Worm (Caenorhabditis elegans) whole organism, young adult: ENCODE results near the gene mbk-1.
A peak's percentile ranks its signal among the peaks of the same experiment; 100 is the strongest.

Experiments used
- B0019.2 ChIP-seq: fragments of 200-800 bp; sonication (Bioruptor generic); conservative IDR thresholded peaks from 2 replicates; pipeline ENCODE4 v1.3.6; 2022; ENCODE audit warnings: missing genetic modification reagents, missing genetic modification characterization, missing compliant biosample characterization
- B0035.1 ChIP-seq: sonication (generic microtip); optimal IDR thresholded peaks from 2 replicates; lab custom pipeline; 2016; ENCODE audit warnings: missing genetic modification characterization, mild to moderate bottlenecking, missing compliant biosample characterization, missing genotype, missing genetic modification reagents
- B0336.3 ChIP-seq: fragments of 200-800 bp; sonication (Bioruptor generic); IDR thresholded peaks from 2 replicates; pipeline ENCODE4 v1.3.6; 2022; ENCODE audit warnings: missing genetic modification characterization, missing compliant biosample characterization
- C17E4.6 ChIP-seq: fragments of 200-800 bp; sonication (Bioruptor generic); IDR thresholded peaks from 2 replicates; pipeline ENCODE4 v1.3.6; 2022; ENCODE audit warnings: missing genetic modification reagents, missing genetic modification characterization, missing compliant biosample characterization
- F37B4.10 ChIP-seq: fragments of 200-800 bp; sonication (Bioruptor generic); IDR thresholded peaks from 2 replicates; pipeline ENCODE4 v1.3.6; 2022; ENCODE audit warnings: missing genetic modification characterization, missing compliant biosample characterization
- F57C9.4 ChIP-seq: sonication (generic microtip); optimal IDR thresholded peaks from 2 replicates; lab custom pipeline; 2017; ENCODE audit warnings: mild to moderate bottlenecking, missing genetic modification characterization, missing compliant biosample characterization
- K11D2.4 ChIP-seq: fragments of 200-800 bp; sonication (Bioruptor generic); IDR thresholded peaks from 2 replicates; pipeline ENCODE4 v1.3.6; 2022; ENCODE audit warnings: missing genetic modification reagents, missing genetic modification characterization, missing compliant biosample characterization
- K12H6.12 ChIP-seq: fragments of 200-800 bp; sonication (Bioruptor generic); optimal IDR thresholded peaks from 2 replicates; lab custom pipeline; 2018; ENCODE audit warnings: mild to moderate bottlenecking, missing genetic modification characterization, missing compliant biosample characterization
- Y53F4B.3 ChIP-seq: fragments of 200-800 bp; sonication (Bioruptor generic); IDR thresholded peaks from 2 replicates; pipeline ENCODE4 v1.3.6; 2022; ENCODE audit warnings: missing genetic modification reagents, missing genetic modification characterization, missing compliant biosample characterization
- Y53G8AR.9 ChIP-seq: fragments of 200-800 bp; sonication (Bioruptor generic); conservative IDR thresholded peaks from 2 replicates; pipeline ENCODE4 v1.3.6; 2022; ENCODE audit warnings: missing genetic modification reagents, missing genetic modification characterization, missing compliant biosample characterization
- Y56A3A.18 ChIP-seq: fragments of 200-800 bp; sonication (Bioruptor generic); IDR thresholded peaks from 2 replicates; pipeline ENCODE4 v1.3.6; 2022; ENCODE audit warnings: missing genetic modification reagents, missing genetic modification characterization, missing compliant biosample characterization
- Y67H2A.10 ChIP-seq: fragments of 200-800 bp; sonication (Bioruptor generic); conservative IDR thresholded peaks from 2 replicates; pipeline ENCODE4 v1.3.6; 2022; ENCODE audit warnings: missing genetic modification reagents, missing genetic modification characterization, missing compliant biosample characterization
- Y95B8A.8 ChIP-seq: fragments of 200-800 bp; sonication (Bioruptor generic); IDR thresholded peaks from 2 replicates; pipeline ENCODE4 v1.3.6; 2022; ENCODE audit warnings: missing genetic modification reagents, missing genetic modification characterization, missing compliant biosample characterization
- akir-1 ChIP-seq: fragments of 200-800 bp; sonication (Bioruptor generic); optimal IDR thresholded peaks from 2 replicates; lab custom pipeline; 2018; ENCODE audit warnings: mild to moderate bottlenecking, missing genetic modification characterization, moderate library complexity, missing compliant biosample characterization
- ama-1 ChIP-seq, 3 experiments: fragments of 150-350 bp in 1 of 3; sonication (generic microtip) in 2 of 3; optimal IDR thresholded peaks; 2 replicates each; lab custom pipeline; 2014 to 2018; ENCODE audit warnings: missing biosample characterization in 2 of 3, missing genetic modification characterization in 2 of 3, missing genetic modification reagents in 2 of 3
- aptf-2 ChIP-seq: fragments of 200-800 bp; sonication (Bioruptor generic); conservative IDR thresholded peaks from 2 replicates; pipeline ENCODE4 v1.3.6; 2022; ENCODE audit warnings: missing genetic modification reagents, missing genetic modification characterization, missing compliant biosample characterization
- aptf-3 ChIP-seq: fragments of 200-800 bp; sonication (Bioruptor generic); IDR thresholded peaks from 2 replicates; pipeline ENCODE4 v1.3.6; 2022; ENCODE audit warnings: missing genetic modification characterization, missing compliant biosample characterization
- atf-7 ChIP-seq: sonication (generic microtip); optimal IDR thresholded peaks from 2 replicates; lab custom pipeline; 2017; ENCODE audit warnings: mild to moderate bottlenecking, missing genetic modification characterization, missing compliant biosample characterization
- attf-3 ChIP-seq: fragments of 200-800 bp; sonication (Bioruptor generic); conservative IDR thresholded peaks from 2 replicates; pipeline ENCODE4 v1.3.6; 2022; ENCODE audit warnings: missing genetic modification reagents, missing genetic modification characterization, missing compliant biosample characterization
- bed-2 ChIP-seq: fragments of 200-800 bp; sonication (Bioruptor generic); IDR thresholded peaks from 2 replicates; pipeline ENCODE4 v1.3.6; 2022; ENCODE audit warnings: missing genetic modification reagents, missing genetic modification characterization, missing compliant biosample characterization
- ccch-3 ChIP-seq: fragments of 200-800 bp; sonication (Bioruptor generic); optimal IDR thresholded peaks from 2 replicates; lab custom pipeline; 2018; ENCODE audit warnings: mild to moderate bottlenecking, missing genetic modification characterization, missing compliant biosample characterization
- cebp-1 ChIP-seq, 2 experiments: fragments of 200-800 bp in 1 of 2; sonication (Bioruptor generic) in 1 of 2; sonication (generic microtip) in 1 of 2; IDR thresholded peaks in 1 of 2; optimal IDR thresholded peaks in 1 of 2; 2 replicates each; pipeline versions ENCODE4 v1.3.6 to Lab custom; 2017 to 2022; ENCODE audit warnings: missing compliant biosample characterization in 2 of 2, missing genetic modification characterization in 2 of 2, mild to moderate bottlenecking in 1 of 2, missing genetic modification reagents in 1 of 2, moderate library complexity in 1 of 2
- cebp-2 ChIP-seq: fragments of 200-800 bp; sonication (Bioruptor generic); IDR thresholded peaks from 2 replicates; pipeline ENCODE4 v1.3.6; 2022; ENCODE audit warnings: missing genetic modification characterization, missing compliant biosample characterization
- ceh-27 ChIP-seq: fragments of 200-800 bp; sonication (Bioruptor generic); optimal IDR thresholded peaks from 2 replicates; lab custom pipeline; 2018; ENCODE audit warnings: mild to moderate bottlenecking, missing genetic modification characterization, moderate library complexity, missing compliant biosample characterization
- ceh-40 ChIP-seq: fragments of 200-800 bp; sonication (Bioruptor generic); IDR thresholded peaks from 2 replicates; pipeline ENCODE4 v1.3.6; 2022; ENCODE audit warnings: missing genetic modification characterization, missing compliant biosample characterization
- ceh-58 ChIP-seq: fragments of 200-800 bp; sonication (Bioruptor generic); IDR thresholded peaks from 2 replicates; pipeline ENCODE4 v1.3.6; 2022; ENCODE audit warnings: missing genetic modification characterization, missing compliant biosample characterization
- ceh-79 ChIP-seq: sonication (generic microtip); optimal IDR thresholded peaks from 2 replicates; lab custom pipeline; 2017; ENCODE audit warnings: mild to moderate bottlenecking, missing genetic modification characterization, missing compliant biosample characterization
- ceh-91 ChIP-seq: fragments of 200-800 bp; sonication (Bioruptor generic); IDR thresholded peaks from 2 replicates; pipeline ENCODE4 v1.3.6; 2022; ENCODE audit warnings: missing genetic modification reagents, missing genetic modification characterization, missing compliant biosample characterization
- dox-1 ChIP-seq: fragments of 200-800 bp; sonication (Bioruptor generic); IDR thresholded peaks from 2 replicates; pipeline ENCODE4 v1.3.6; 2022; ENCODE audit warnings: missing genetic modification reagents, missing genetic modification characterization, missing compliant biosample characterization
- lag-1 ChIP-seq: fragments of 200-800 bp; sonication (Bioruptor generic); IDR thresholded peaks from 2 replicates; pipeline ENCODE4 v1.3.6; 2022; ENCODE audit warnings: missing genetic modification reagents, missing genetic modification characterization, missing compliant biosample characterization
- lin-54 ChIP-seq: fragments of 200-800 bp; sonication (Bioruptor generic); optimal IDR thresholded peaks from 2 replicates; lab custom pipeline; 2018; ENCODE audit warnings: mild to moderate bottlenecking, missing genetic modification characterization, missing compliant biosample characterization
- madf-6 ChIP-seq: fragments of 200-800 bp; sonication (Bioruptor generic); IDR thresholded peaks from 2 replicates; pipeline ENCODE4 v1.3.6; 2022; ENCODE audit warnings: missing genetic modification reagents, missing genetic modification characterization, missing compliant biosample characterization
- mcd-1 ChIP-seq: fragments of 200-800 bp; sonication (Bioruptor generic); IDR thresholded peaks from 2 replicates; pipeline ENCODE4 v1.3.6; 2022; ENCODE audit warnings: missing genetic modification reagents, missing genetic modification characterization, missing compliant biosample characterization
- mes-4 ChIP-seq: sonication (generic microtip); optimal IDR thresholded peaks from 2 replicates; lab custom pipeline; 2016; ENCODE audit warnings: missing genotype, missing genetic modification characterization, missing compliant biosample characterization
- mxl-1 ChIP-seq: sonication (generic microtip); optimal IDR thresholded peaks from 2 replicates; lab custom pipeline; 2016; ENCODE audit warnings: missing genetic modification characterization, missing compliant biosample characterization
- nfyb-1 ChIP-seq: fragments of 200-800 bp; sonication (Bioruptor generic); IDR thresholded peaks from 2 replicates; pipeline ENCODE4 v1.3.6; 2022; ENCODE audit warnings: missing genetic modification reagents, missing genetic modification characterization, missing compliant biosample characterization
- nhr-179 ChIP-seq: sonication (generic microtip); optimal IDR thresholded peaks from 2 replicates; lab custom pipeline; 2016; ENCODE audit warnings: mild to moderate bottlenecking, missing genetic modification characterization, missing compliant biosample characterization
- rec-8 ChIP-seq, 2 experiments: sonication (generic microtip); optimal IDR thresholded peaks; 2 replicates each; lab custom pipeline; 2016; ENCODE audit warnings: mild to moderate bottlenecking in 2 of 2, missing genetic modification characterization in 2 of 2, missing genetic modification reagents in 2 of 2, missing genotype in 2 of 2, missing biosample characterization in 1 of 2, missing compliant biosample characterization in 1 of 2, moderate library complexity in 1 of 2
- repo-1 ChIP-seq: sonication (generic microtip); optimal IDR thresholded peaks from 2 replicates; lab custom pipeline; 2017; ENCODE audit warnings: mild to moderate bottlenecking, missing genetic modification characterization, missing compliant biosample characterization
- snpc-1.1 ChIP-seq: sonication (generic microtip); optimal IDR thresholded peaks from 2 replicates; lab custom pipeline; 2017; ENCODE audit warnings: missing genetic modification characterization, mild to moderate bottlenecking, missing compliant biosample characterization, antibody characterized with exemption, moderate library complexity, missing genotype, missing genetic modification reagents; ENCODE audit not compliant: insufficient read depth
- snpc-3.4 ChIP-seq: sonication (generic microtip); optimal IDR thresholded peaks from 2 replicates; lab custom pipeline; 2017; ENCODE audit warnings: missing genetic modification characterization, mild to moderate bottlenecking, missing compliant biosample characterization, antibody characterized with exemption, moderate library complexity, missing genotype, missing genetic modification reagents
- snpc-4 ChIP-seq, 5 experiments: fragments of 150-350 bp in 1 of 5; sonication (generic microtip) in 4 of 5; optimal IDR thresholded peaks; 2 replicates each; lab custom pipeline; 2014 to 2018; ENCODE audit warnings: missing genetic modification characterization in 5 of 5, missing biosample characterization in 3 of 5, antibody characterized with exemption in 2 of 5, mild to moderate bottlenecking in 2 of 5, missing compliant biosample characterization in 2 of 5, missing genotype in 2 of 5, moderate library complexity in 2 of 5, missing genetic modification reagents in 1 of 5
- tlf-1 ChIP-seq: fragments of 200-800 bp; sonication (Bioruptor generic); optimal IDR thresholded peaks from 2 replicates; lab custom pipeline; 2018; ENCODE audit warnings: mild to moderate bottlenecking, missing genetic modification characterization, missing compliant biosample characterization
- zim-3 ChIP-seq: sonication (generic microtip); optimal IDR thresholded peaks from 2 replicates; lab custom pipeline; 2017; ENCODE audit warnings: mild to moderate bottlenecking, missing genetic modification characterization, moderate library complexity, missing compliant biosample characterization
- ztf-18 ChIP-seq: sonication (generic microtip); optimal IDR thresholded peaks from 2 replicates; lab custom pipeline; 2016; ENCODE audit warnings: missing genotype, mild to moderate bottlenecking, missing genetic modification characterization, missing compliant biosample characterization
- ztf-3 ChIP-seq: fragments of 200-800 bp; sonication (Bioruptor generic); optimal IDR thresholded peaks from 2 replicates; lab custom pipeline; 2018; ENCODE audit warnings: mild to moderate bottlenecking, missing genetic modification characterization, missing compliant biosample characterization

Gene mbk-1

DNA sequence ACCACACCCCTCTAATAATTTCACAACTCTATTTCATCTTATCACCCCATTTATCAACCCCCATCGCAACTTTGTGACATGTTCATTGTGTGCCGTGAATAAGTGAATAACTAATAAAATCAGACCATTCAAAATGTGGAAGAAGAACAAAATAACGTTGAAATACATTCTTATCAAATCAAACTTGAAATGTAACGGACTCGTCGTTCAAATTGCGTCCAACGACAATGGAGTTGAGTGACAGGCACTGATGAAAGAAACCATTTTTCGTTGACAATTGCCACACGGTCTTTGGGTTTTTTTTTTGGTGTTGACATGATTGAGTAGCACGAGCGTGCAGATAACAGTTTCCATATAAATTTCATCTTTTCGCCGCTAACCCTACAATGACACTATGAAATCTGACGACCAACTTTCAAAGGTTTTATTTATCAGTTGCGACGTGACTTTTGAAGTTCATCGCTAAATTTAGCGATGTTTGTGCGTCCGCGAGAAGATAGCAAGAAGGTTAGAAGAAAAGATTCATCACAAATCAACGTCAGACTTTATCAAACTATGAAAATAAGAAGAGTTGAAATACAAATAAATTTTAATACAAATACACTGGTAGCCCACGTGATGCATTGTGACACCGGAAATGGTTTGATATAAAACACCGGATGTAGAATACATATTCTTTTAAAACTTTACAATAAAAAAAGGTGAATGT is 40.8 kb downstream of the mbk-1 start (continued):
- TF ChIP-seq C17E4.6 (GFP tag; lab: Robert Waterston, UW) (no peak), ceh-79 (no peak), attf-3 (no peak), ceh-58 (GFP tag; lab: Robert Waterston, UW) (no peak), cebp-2 (GFP tag; lab: Robert Waterston, UW) (no peak), ceh-40 (GFP tag; lab: Robert Waterston, UW) (no peak), rec-8 (tag; optimal IDR thresholded peaks at IDR 0.05; lab: Kevin White, UChicago) (no peak), B0035.1 (tag; lab: Kevin White, UChicago) (no peak), atf-7 (tag; lab: Kevin White, UChicago) (peak; percentile 82), ccch-3 (GFP tag; lab: Kevin White, UChicago) (no peak), lag-1 (GFP tag; lab: Robert Waterston, UW) (no peak), Y56A3A.18 (GFP tag; lab: Robert Waterston, UW) (no peak), ceh-27 (no peak), F37B4.10 (no peak), B0336.3 (GFP tag; lab: Robert Waterston, UW) (peak; percentile 72), K11D2.4 (GFP tag; lab: Robert Waterston, UW) (no peak), repo-1 (tag; lab: Kevin White, UChicago) (no peak), mxl-1 (tag; lab: Kevin White, UChicago) (no peak), snpc-3.4 (tag; lab: Kevin White, UChicago) (no peak), mes-4 (tag; lab: Kevin White, UChicago) (no peak), ztf-3 (no peak), F57C9.4 (tag; lab: Kevin White, UChicago) (no peak), akir-1 (GFP tag; lab: Kevin White, UChicago) (no peak), Y67H2A.10 (no peak), K12H6.12 (tag; lab: Kevin White, UChicago) (no peak), nfyb-1 (GFP tag; lab: Robert Waterston, UW) (no peak), ztf-18 (tag; lab: Kevin White, UChicago) (no peak), zim-3 (tag; lab: Kevin White, UChicago) (no peak), madf-6 (GFP tag; lab: Robert Waterston, UW) (no peak), nhr-179 (tag; lab: Kevin White, UChicago) (no peak), lin-54 (GFP tag; lab: Kevin White, UChicago) (no peak), Y95B8A.8 (GFP tag; lab: Robert Waterston, UW) (no peak), tlf-1 (GFP tag; lab: Kevin White, UChicago) (no peak), aptf-2 (GFP tag; lab: Robert Waterston, UW) (no peak), Y53F4B.3 (no peak), aptf-3 (GFP tag; lab: Robert Waterston, UW) (no peak), ceh-91 (GFP tag; lab: Robert Waterston, UW) (no peak), cebp-1 (GFP tag; IDR thresholded peaks at IDR 0.05; lab: Robert Waterston, UW) (peak; percentile 7; the same call in 1 of the 2 replicates), cebp-1 (tag; optimal IDR thresholded peaks at IDR 0.05; lab: Kevin White, UChicago) (peak; percentile 62), snpc-1.1 (no peak), B0019.2 (GFP tag; lab: Robert Waterston, UW) (no peak), dox-1 (peak; percentile 43), mcd-1 (no peak), bed-2 (GFP tag; lab: Robert Waterston, UW) (no peak), Y53G8AR.9 (GFP tag; lab: Robert Waterston, UW) (no peak), snpc-4 (GFP tag; optimal IDR thresholded peaks at IDR 0.05; lab: Kevin White, UChicago) (no peak), snpc-4 (tag; optimal IDR thresholded peaks at IDR 0.05; lab: Kevin White, UChicago) (peak in 2 of 4 experiments; percentile 11 to 27), ama-1 (optimal IDR thresholded peaks at IDR 0.05; lab: Kevin White, UChicago) (no peak), ama-1 (GFP tag; optimal IDR thresholded peaks at IDR 0.05; lab: Kevin White, UChicago) (no peak)
